Worm (Caenorhabditis elegans): ENCODE results near the gene srw-11.

The srw-11 gene

DNA sequence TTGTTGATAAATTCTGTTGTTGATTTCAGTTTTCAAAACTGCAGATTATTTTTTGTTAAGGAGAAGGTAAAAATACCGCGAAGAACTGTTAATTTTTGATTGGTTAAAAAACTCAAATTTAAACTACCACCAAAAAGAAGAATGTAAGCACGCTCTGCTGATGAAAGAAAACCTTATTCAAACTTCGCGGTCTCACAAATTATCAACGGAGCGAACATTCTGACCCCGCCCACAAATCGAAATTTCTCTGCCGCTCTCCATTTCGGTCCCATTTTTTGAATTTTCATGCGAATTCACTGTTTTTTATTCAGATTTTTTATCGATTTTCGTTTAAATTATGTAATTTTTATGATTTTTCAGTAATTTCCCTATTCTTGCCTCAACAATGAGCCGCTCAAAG is 50.5 kb downstream of the srw-11 start, which contains the start of gene cyn-3 (continued):
- TF ChIP-seq dve-1 (tag; optimal IDR thresholded peaks at IDR 0.05; ENCODE audit: insufficient read depth) (peak; percentile 92), lin-15B (tag; optimal IDR thresholded peaks at IDR 0.05) (peak; percentile 46), zfp-3 (GFP tag; conservative IDR thresholded peaks at IDR 0.05) (no peak), ZK337.2 (GFP tag; IDR thresholded peaks at IDR 0.05) (no peak), fkh-10 (GFP tag; optimal IDR thresholded peaks at IDR 0.05) (peak; percentile 81), rbr-2 (tag; optimal IDR thresholded peaks at IDR 0.05) (peak; percentile 81), zfp-2 (tag; optimal IDR thresholded peaks at IDR 0.05) (no peak), lsy-2 (tag; optimal IDR thresholded peaks at IDR 0.05) (peak; percentile 32 to 94), lin-38 (GFP tag; IDR thresholded peaks at IDR 0.05) (peak; percentile 98), nhr-48 (tag; optimal IDR thresholded peaks at IDR 0.05) (peak; percentile 9), mes-2 (tag; optimal IDR thresholded peaks at IDR 0.05; ENCODE audit: poor library complexity, severe bottlenecking) (peak; percentile 92), nhr-6 (tag; optimal IDR thresholded peaks at IDR 0.05) (peak; percentile 99), pha-4 (GFP tag; IDR thresholded peaks at IDR 0.05) (0 out of 2 replicates have a peak, but pooled peaks have one; percentile 44), pha-4 (tag; optimal IDR thresholded peaks at IDR 0.05) (peak; percentile 71), tag-97 (GFP tag; IDR thresholded peaks at IDR 0.05) (no peak), daf-12 (tag; optimal IDR thresholded peaks at IDR 0.05) (no peak), lir-3 (tag; optimal IDR thresholded peaks at IDR 0.05) (no peak), daf-16 (GFP tag; optimal IDR thresholded peaks at IDR 0.05) (peak in 1 of 2 experiments; percentile 35), daf-16 (tag; optimal IDR thresholded peaks at IDR 0.05) (peak; percentile 65), nhr-77 (tag; optimal IDR thresholded peaks at IDR 0.05) (peak; percentile 82), ztf-7 (tag; optimal IDR thresholded peaks at IDR 0.05) (peak; percentile 63), dmd-8 (GFP tag; IDR thresholded peaks at IDR 0.05) (no peak), Y105C5A.15 (GFP tag; IDR thresholded peaks at IDR 0.05) (no peak), duxl-1 (tag; optimal IDR thresholded peaks at IDR 0.05; ENCODE audit: poor library complexity) (peak; percentile 51), tra-1 (GFP tag; IDR thresholded peaks at IDR 0.05) (no peak), cey-2 (tag; optimal IDR thresholded peaks at IDR 0.05; ENCODE audit: borderline replicate concordance, insufficient read depth) (no peak), set-16 (GFP tag; IDR thresholded peaks at IDR 0.05) (no peak), madf-9 (GFP tag; conservative IDR thresholded peaks at IDR 0.05) (no peak), dpl-1 (GFP tag; optimal IDR thresholded peaks at IDR 0.05) (peak; percentile 99), dmd-9 (GFP tag; IDR thresholded peaks at IDR 0.05) (peak; percentile 59; the same call in 1 of the 2 replicates), ctbp-1 (GFP tag; IDR thresholded peaks at IDR 0.05) (peak; percentile 67), jun-1 (tag; optimal IDR thresholded peaks at IDR 0.05) (no peak), hmg-1.1 (GFP tag; IDR thresholded peaks at IDR 0.05) (peak; percentile 55), arid-1 (GFP tag; conservative IDR thresholded peaks at IDR 0.05) (peak; percentile 71), ceh-28 (tag; optimal IDR thresholded peaks at IDR 0.05) (no peak), aha-1 (tag) (peak; percentile 18), dmd-6 (GFP tag; IDR thresholded peaks at IDR 0.05) (peak; percentile 66), unc-39 (tag; optimal IDR thresholded peaks at IDR 0.05) (no peak), ama-1 (optimal IDR thresholded peaks at IDR 0.05) (peak; percentile 2), daf-19 (GFP tag; conservative IDR thresholded peaks at IDR 0.05) (no peak), skn-1 (tag; optimal IDR thresholded peaks at IDR 0.05) (no peak), lin-39 (tag; optimal IDR thresholded peaks at IDR 0.05) (no peak), ZK546.5 (tag; optimal IDR thresholded peaks at IDR 0.05) (no peak)

Data from whole organism, L4 larva.